Fruit fly (Drosophila melanogaster) whole organism, embryonic: Measurements from ENCODE around the gene CG10418.

Experiments used
- Antp ChIP-seq: fragments of 200-800 bp; sonication (Bioruptor generic); optimal IDR thresholded peaks from 3 replicates; lab custom pipeline; 2016; ENCODE audit warnings: missing biosample characterization, missing genetic modification characterization
- Atf-2 ChIP-seq: fragments of 200-800 bp; sonication (Bioruptor generic); optimal IDR thresholded peaks from 2 replicates; lab custom pipeline; 2016; ENCODE audit warnings: missing biosample characterization, missing genetic modification characterization
- Atf3 ChIP-seq: fragments of 200-800 bp; sonication (Bioruptor generic); optimal IDR thresholded peaks from 3 replicates; lab custom pipeline; 2016; ENCODE audit warnings: missing biosample characterization, missing genetic modification characterization
- Atf6 ChIP-seq: fragments of 200-800 bp; sonication (Bioruptor generic); IDR thresholded peaks from 2 replicates; pipeline ENCODE4 v1.3.6; 2022; ENCODE audit warnings: missing biosample characterization, missing genetic modification characterization
- BEAF-32 ChIP-seq: fragments of 200-800 bp; sonication (Bioruptor generic); optimal IDR thresholded peaks from 3 replicates; lab custom pipeline; 2017; ENCODE audit warnings: missing biosample characterization, missing genetic modification characterization, mild to moderate bottlenecking, moderate library complexity, missing genetic modification reagents
- Bteb2 ChIP-seq: fragments of 200-800 bp; sonication (Bioruptor generic); optimal IDR thresholded peaks from 2 replicates; lab custom pipeline; 2016; ENCODE audit warnings: missing biosample characterization, missing genetic modification characterization
- CG10979 ChIP-seq: fragments of 200-800 bp; sonication (Bioruptor generic); optimal IDR thresholded peaks from 2 replicates; lab custom pipeline; 2018; ENCODE audit warnings: missing biosample characterization, mild to moderate bottlenecking, missing genetic modification characterization, moderate library complexity
- CG11504 ChIP-seq: fragments of 200-800 bp; sonication (Bioruptor generic); optimal IDR thresholded peaks from 3 replicates; lab custom pipeline; 2019; ENCODE audit warnings: missing biosample characterization, mild to moderate bottlenecking, missing genetic modification characterization, moderate library complexity
- CG12236 ChIP-seq: fragments of 200-800 bp; sonication (Bioruptor generic); optimal IDR thresholded peaks from 2 replicates; lab custom pipeline; 2016; ENCODE audit warnings: missing biosample characterization, missing genetic modification characterization
- CG13287 ChIP-seq: fragments of 200-800 bp; sonication (Bioruptor generic); IDR thresholded peaks from 2 replicates; pipeline ENCODE4 v1.3.6; 2022; ENCODE audit warnings: missing biosample characterization, missing genetic modification characterization; ENCODE audit not compliant: partially characterized antibody
- CG18599 ChIP-seq: fragments of 200-800 bp; sonication (Bioruptor generic); optimal IDR thresholded peaks from 3 replicates; lab custom pipeline; 2017; ENCODE audit warnings: missing biosample characterization, missing genetic modification characterization, mild to moderate bottlenecking, moderate library complexity, missing genetic modification reagents
- CG2199 ChIP-seq: fragments of 200-800 bp; sonication (Bioruptor generic); IDR thresholded peaks from 3 replicates; pipeline ENCODE4 v1.3.6; 2022; ENCODE audit warnings: missing biosample characterization, missing genetic modification characterization
- CG2712 ChIP-seq: fragments of 200-800 bp; optimal IDR thresholded peaks from 3 replicates; lab custom pipeline; 2019; ENCODE audit warnings: missing biosample characterization, mild to moderate bottlenecking, missing genetic modification characterization, moderate library complexity
- CG32532 ChIP-seq: fragments of 200-800 bp; sonication (Bioruptor generic); IDR thresholded peaks from 2 replicates; pipeline ENCODE4 v1.3.6; 2022; ENCODE audit warnings: missing biosample characterization, missing genetic modification characterization
- CG32772 ChIP-seq: fragments of 200-800 bp; sonication (Bioruptor generic); IDR thresholded peaks from 2 replicates; pipeline ENCODE4 v1.3.6; 2022; ENCODE audit warnings: missing biosample characterization, missing genetic modification characterization
- CG7839 ChIP-seq: fragments of 200-800 bp; sonication (Bioruptor generic); optimal IDR thresholded peaks from 3 replicates; lab custom pipeline; 2018; ENCODE audit warnings: missing biosample characterization, mild to moderate bottlenecking, missing genetic modification characterization, moderate library complexity
- CG8359 ChIP-seq: fragments of 200-800 bp; sonication (Bioruptor generic); optimal IDR thresholded peaks from 2 replicates; lab custom pipeline; 2017; ENCODE audit warnings: missing biosample characterization, mild to moderate bottlenecking, missing genetic modification characterization, borderline replicate concordance
- CG9876 ChIP-seq: fragments of 200-800 bp; sonication (Bioruptor generic); optimal IDR thresholded peaks from 2 replicates; lab custom pipeline; 2016; ENCODE audit warnings: missing biosample characterization, missing genetic modification characterization
- CHES-1-like ChIP-seq: fragments of 200-800 bp; sonication (Bioruptor generic); optimal IDR thresholded peaks from 2 replicates; lab custom pipeline; 2016; ENCODE audit warnings: missing biosample characterization, missing genetic modification characterization
- CTCF ChIP-seq: fragments of 200-800 bp; sonication (Bioruptor generic); optimal IDR thresholded peaks from 2 replicates; lab custom pipeline; 2017; ENCODE audit warnings: missing biosample characterization, mild to moderate bottlenecking, missing genetic modification characterization, moderate library complexity
- Doc3 ChIP-seq: fragments of 200-800 bp; sonication (Bioruptor generic); IDR thresholded peaks from 3 replicates; pipeline ENCODE4 v1.3.6; 2022; ENCODE audit warnings: missing biosample characterization, missing genetic modification characterization; ENCODE audit not compliant: partially characterized antibody
- Hey ChIP-seq: fragments of 200-800 bp; sonication (Bioruptor generic); optimal IDR thresholded peaks from 3 replicates; lab custom pipeline; 2018; ENCODE audit warnings: missing biosample characterization, mild to moderate bottlenecking, missing genetic modification characterization
- Nf-YB ChIP-seq: fragments of 200-800 bp; sonication (Bioruptor generic); optimal IDR thresholded peaks from 3 replicates; lab custom pipeline; 2019; ENCODE audit warnings: missing biosample characterization, mild to moderate bottlenecking, missing genetic modification characterization, moderate library complexity
- Nf-YC ChIP-seq: fragments of 200-800 bp; optimal IDR thresholded peaks from 3 replicates; lab custom pipeline; 2019; ENCODE audit warnings: missing biosample characterization, mild to moderate bottlenecking, missing genetic modification characterization, moderate library complexity
- Scr ChIP-seq: fragments of 200-800 bp; sonication (Bioruptor generic); IDR thresholded peaks from 2 replicates; pipeline ENCODE4 v1.3.6; 2022; ENCODE audit warnings: missing biosample characterization, missing genetic modification characterization; ENCODE audit not compliant: partially characterized antibody
- Six4 ChIP-seq: fragments of 200-800 bp; sonication (Bioruptor generic); optimal IDR thresholded peaks from 2 replicates; lab custom pipeline; 2016; ENCODE audit warnings: missing biosample characterization, missing genetic modification characterization
- chn ChIP-seq: fragments of 200-800 bp; sonication (Bioruptor generic); optimal IDR thresholded peaks from 2 replicates; lab custom pipeline; 2016; ENCODE audit warnings: missing biosample characterization, missing genetic modification characterization
- dmrt99B ChIP-seq: fragments of 200-800 bp; sonication (Bioruptor generic); optimal IDR thresholded peaks from 2 replicates; lab custom pipeline; 2018; ENCODE audit warnings: missing biosample characterization, mild to moderate bottlenecking, missing genetic modification characterization, moderate library complexity
- ewg ChIP-seq: fragments of 200-800 bp; sonication (Bioruptor generic); optimal IDR thresholded peaks from 3 replicates; lab custom pipeline; 2017; ENCODE audit warnings: mild to moderate bottlenecking, missing biosample characterization, missing genetic modification reagents, missing genetic modification characterization
- exex ChIP-seq: fragments of 200-800 bp; sonication (Bioruptor generic); optimal IDR thresholded peaks from 4 replicates; lab custom pipeline; 2018; ENCODE audit warnings: missing biosample characterization, mild to moderate bottlenecking, missing genetic modification characterization, moderate library complexity
- luna ChIP-seq: fragments of 200-800 bp; sonication (Bioruptor generic); optimal IDR thresholded peaks from 2 replicates; lab custom pipeline; 2016; ENCODE audit warnings: missing biosample characterization, missing genetic modification characterization
- mirr ChIP-seq: fragments of 200-800 bp; sonication (Bioruptor generic); optimal IDR thresholded peaks from 3 replicates; lab custom pipeline; 2018; ENCODE audit warnings: missing biosample characterization, mild to moderate bottlenecking, missing genetic modification characterization
- mld ChIP-seq: fragments of 200-800 bp; sonication (Bioruptor generic); IDR thresholded peaks from 3 replicates; pipeline ENCODE4 v1.3.6; 2022; ENCODE audit warnings: missing biosample characterization, missing genetic modification characterization; ENCODE audit not compliant: partially characterized antibody
- oc ChIP-seq: fragments of 200-800 bp; sonication (Bioruptor generic); optimal IDR thresholded peaks from 2 replicates; lab custom pipeline; 2018; ENCODE audit warnings: missing biosample characterization, mild to moderate bottlenecking, missing genetic modification characterization, moderate library complexity
- phol ChIP-seq: fragments of 200-800 bp; sonication (Bioruptor generic); optimal IDR thresholded peaks from 3 replicates; lab custom pipeline; 2018; ENCODE audit warnings: missing biosample characterization, mild to moderate bottlenecking, missing genetic modification characterization, moderate library complexity
- prd ChIP-seq, 3 experiments: fragments of >200 bp in 2 of 3; fragments of 200-800 bp in 1 of 3; sonication (Bioruptor generic) in 1 of 3; optimal IDR thresholded peaks in 2 of 3; IDR thresholded peaks in 1 of 3; 2 replicates in 2 of 3; 3 replicates in 1 of 3; pipeline versions ENCODE4 v1.3.6 to Lab custom; 2017 to 2022; ENCODE audit warnings: missing biosample characterization in 1 of 3, missing genetic modification characterization in 1 of 3
- row ChIP-seq: fragments of 200-800 bp; sonication (Bioruptor generic); IDR thresholded peaks from 3 replicates; pipeline ENCODE4 v1.3.6; 2022; ENCODE audit warnings: missing biosample characterization, missing genetic modification characterization
- tgo ChIP-seq: fragments of 200-800 bp; sonication (Bioruptor generic); IDR thresholded peaks from 3 replicates; pipeline ENCODE4 v1.3.6; 2022; ENCODE audit warnings: missing biosample characterization, missing genetic modification characterization
- tll ChIP-seq, 2 experiments: fragments of 200-800 bp in 1 of 2; fragments of >200 bp in 1 of 2; sonication (Bioruptor generic) in 1 of 2; optimal IDR thresholded peaks; 2 replicates each; lab custom pipeline; 2017 to 2019; ENCODE audit warnings: missing biosample characterization in 2 of 2, missing genetic modification characterization in 2 of 2, mild to moderate bottlenecking in 1 of 2, moderate library complexity in 1 of 2
- unc-4 ChIP-seq: fragments of 200-800 bp; sonication (Bioruptor generic); IDR thresholded peaks from 2 replicates; pipeline ENCODE4 v1.3.6; 2022; ENCODE audit warnings: missing biosample characterization, missing genetic modification characterization; ENCODE audit not compliant: partially characterized antibody
- zf30C ChIP-seq: fragments of 200-800 bp; sonication (Bioruptor generic); optimal IDR thresholded peaks from 3 replicates; lab custom pipeline; 2018; ENCODE audit warnings: missing biosample characterization, mild to moderate bottlenecking, missing genetic modification characterization
- zfh1 ChIP-seq: fragments of 200-800 bp; sonication (Bioruptor generic); IDR thresholded peaks from 3 replicates; pipeline ENCODE4 v1.3.6; 2022; ENCODE audit warnings: missing biosample characterization, missing genetic modification characterization
- zfh2 ChIP-seq: fragments of 200-800 bp; sonication (Bioruptor generic); optimal IDR thresholded peaks from 2 replicates; lab custom pipeline; 2016; ENCODE audit warnings: missing biosample characterization, missing genetic modification characterization

Gene CG10418

DNA sequence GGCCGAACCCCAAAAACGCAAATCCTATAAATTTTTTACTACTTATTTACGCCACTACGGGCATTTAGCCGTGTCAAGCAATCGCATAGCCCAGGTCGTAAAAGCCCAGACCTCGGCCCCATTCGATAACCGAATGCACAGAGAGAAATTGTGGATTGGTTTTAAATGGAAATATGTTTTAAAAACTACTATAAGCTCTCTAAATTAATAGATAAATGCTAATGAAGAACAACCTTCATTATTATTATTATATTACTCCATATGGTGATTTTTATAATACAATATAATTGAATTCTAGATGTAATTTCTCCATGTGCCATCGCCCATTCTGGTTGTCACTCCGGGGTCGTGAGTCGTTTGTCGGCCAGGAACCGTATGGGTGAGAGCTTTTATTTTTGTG lies 30.6 kb upstream of the CG10418 start (continued):
- TF ChIP-seq BEAF-32 (GFP tag; lab: Kevin White, UChicago): no peak
- no peak for TF ChIP-seq CG13287 (GFP tag; lab: Robert Waterston, UW)
- no peak for TF ChIP-seq exex (tag; lab: Kevin White, UChicago)
- TF ChIP-seq Bteb2: no peak
- TF ChIP-seq CG9876 (GFP tag; lab: Kevin White, UChicago): no peak
- TF ChIP-seq CG32772: no peak
- TF ChIP-seq Scr (GFP tag; lab: Robert Waterston, UW): no peak

- TF ChIP-seq zf30C (no peak), ewg (GFP tag; lab: Kevin White, UChicago) (peak; percentile 42), row (GFP tag; lab: Robert Waterston, UW) (peak; percentile 30; the same call in 1 of the 3 replicates), CG7839 (tag; lab: Kevin White, UChicago) (peak; percentile 5), phol (tag; lab: Kevin White, UChicago) (peak; percentile 32), Atf-2 (GFP tag; lab: Kevin White, UChicago) (no peak), CG18599 (GFP tag; lab: Kevin White, UChicago) (peak; percentile 41), dmrt99B (tag; lab: Kevin White, UChicago) (peak; percentile 26), Doc3 (GFP tag; lab: Robert Waterston, UW) (no peak), zfh1 (no peak), Nf-YB (GFP tag; lab: Kevin White, UChicago) (peak; percentile 34), CG10979 (peak; percentile 2), CG11504 (peak; percentile 34), CG2712 (tag; lab: Kevin White, UChicago) (peak; percentile 20), Nf-YC (tag; lab: Kevin White, UChicago) (peak; percentile 74)
Measured at dm6 chr3L:12310505-12310904, 26.0 kb upstream of the CG10418 start, which contains the start of gene CG44355. Gene CG44355 (plus strand): TSS chr3L:12310805.

DNA sequence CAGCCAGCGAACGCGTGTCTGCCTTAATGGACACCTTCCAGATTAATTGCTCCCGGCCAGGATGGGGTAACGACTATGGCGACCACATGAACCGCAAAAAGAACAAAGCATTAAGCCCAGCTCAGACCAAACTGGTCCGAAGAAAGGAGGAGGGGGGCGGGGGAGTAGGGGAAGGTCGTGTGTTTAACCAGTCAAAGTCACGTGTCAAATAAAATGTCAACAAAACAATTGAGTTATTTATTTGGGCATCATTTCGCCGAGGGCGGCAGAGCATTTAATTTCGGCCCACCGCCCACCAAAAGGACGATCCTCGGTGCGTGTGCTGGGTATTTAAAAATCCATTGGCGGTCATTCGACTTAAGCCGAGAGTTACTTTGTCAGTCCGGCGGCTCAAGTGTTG lies 23.2 kb upstream of the CG10418 start:
- TF ChIP-seq oc (tag; lab: Kevin White, UChicago) (peak; percentile 25), Atf3 (GFP tag; lab: Kevin White, UChicago) (no peak), CG12236 (no peak), luna (GFP tag; lab: Kevin White, UChicago) (no peak), mld (no peak), Hey (tag; lab: Kevin White, UChicago) (peak; percentile 95)

- TF ChIP-seq CHES-1-like: no peak
- no peak for TF ChIP-seq Antp (GFP tag; lab: Kevin White, UChicago)
- TF ChIP-seq mirr: no peak
- no peak for TF ChIP-seq CG10979
- TF ChIP-seq oc (tag; lab: Kevin White, UChicago): peak; percentile 39
- TF ChIP-seq unc-4 (GFP tag; lab: Robert Waterston, UW): no peak
- TF ChIP-seq Atf6 (GFP tag; lab: Robert Waterston, UW): no peak
- peak; percentile 69 for TF ChIP-seq Hey (tag; lab: Kevin White, UChicago)
- no peak for TF ChIP-seq zfh2 (GFP tag; lab: Kevin White, UChicago)
- TF ChIP-seq prd (optimal IDR thresholded peaks at IDR 0.05; lab: Kevin White, UChicago): no peak
- TF ChIP-seq prd (GFP tag; IDR thresholded peaks at IDR 0.05; lab: Robert Waterston, UW): no peak
- no peak for TF ChIP-seq tgo (GFP tag; lab: Robert Waterston, UW)
- no peak for TF ChIP-seq chn (GFP tag; lab: Kevin White, UChicago)
- TF ChIP-seq CG8359: no peak
- TF ChIP-seq CTCF (GFP tag; lab: Kevin White, UChicago): no peak
- TF ChIP-seq Six4 (GFP tag; lab: Kevin White, UChicago): no peak
- peak in 1 of 2 experiments; percentile 65 for TF ChIP-seq tll (GFP tag; optimal IDR thresholded peaks at IDR 0.05; lab: Kevin White, UChicago)
- TF ChIP-seq CG2199 (GFP tag; lab: Robert Waterston, UW): no peak
- no peak for TF ChIP-seq CG32532
Measured at dm6 chr3L:12319782-12320181, 16.7 kb upstream of the CG10418 start.
